Worm (Caenorhabditis elegans) whole organism, mixed stage, embryonic: ENCODE measurements around the gene T22F3.10.
A peak's percentile ranks its signal among the peaks of the same experiment; 100 is the strongest.

ENCODE experiments used
- M03D4.4 ChIP-seq: sonication (generic microtip); optimal IDR thresholded peaks from 2 replicates; lab custom pipeline; 2017; ENCODE audit warnings: mild to moderate bottlenecking, missing genetic modification characterization, missing compliant biosample characterization
- bed-3 ChIP-seq: fragments of 200-800 bp; sonication (Bioruptor generic); optimal IDR thresholded peaks from 3 replicates; lab custom pipeline; 2018; ENCODE audit warnings: mild to moderate bottlenecking, missing genetic modification characterization, moderate library complexity, missing compliant biosample characterization
- ceh-39 ChIP-seq: fragments of 150-350 bp; optimal IDR thresholded peaks from 2 replicates; lab custom pipeline; 2014; ENCODE audit warnings: missing biosample characterization, missing genetic modification characterization
- ceh-43 ChIP-seq: fragments of 200-800 bp; sonication (Bioruptor generic); optimal IDR thresholded peaks from 2 replicates; lab custom pipeline; 2018; ENCODE audit warnings: mild to moderate bottlenecking, missing genetic modification characterization, moderate library complexity, missing compliant biosample characterization
- ceh-83 ChIP-seq: fragments of 200-800 bp; sonication (Bioruptor generic); optimal IDR thresholded peaks from 2 replicates; lab custom pipeline; 2018; ENCODE audit warnings: mild to moderate bottlenecking, missing genetic modification characterization, missing compliant biosample characterization
- ces-1 ChIP-seq: fragments of 150-350 bp; optimal IDR thresholded peaks from 2 replicates; lab custom pipeline; 2014; ENCODE audit warnings: missing biosample characterization, missing genetic modification reagents, missing genetic modification characterization
- cnd-1 ChIP-seq: fragments of 200-800 bp; sonication (Bioruptor generic); optimal IDR thresholded peaks from 2 replicates; lab custom pipeline; 2018; ENCODE audit warnings: mild to moderate bottlenecking, missing genetic modification characterization, missing compliant biosample characterization
- drap-1 ChIP-seq: fragments of 200-800 bp; sonication (Bioruptor generic); optimal IDR thresholded peaks from 3 replicates; lab custom pipeline; 2018; ENCODE audit warnings: mild to moderate bottlenecking, missing genetic modification characterization, missing compliant biosample characterization
- elt-1 ChIP-seq: sonication (generic microtip); optimal IDR thresholded peaks from 2 replicates; lab custom pipeline; 2017; ENCODE audit warnings: missing genetic modification characterization, mild to moderate bottlenecking, missing compliant biosample characterization, antibody characterized with exemption, moderate library complexity, borderline replicate concordance; ENCODE audit not compliant: insufficient read depth
- elt-3 ChIP-seq: fragments of 150-350 bp; optimal IDR thresholded peaks from 2 replicates; lab custom pipeline; 2014; ENCODE audit warnings: missing biosample characterization, missing genetic modification characterization
- flh-1 ChIP-seq: fragments of 200-800 bp; sonication (Bioruptor generic); optimal IDR thresholded peaks from 2 replicates; lab custom pipeline; 2018; ENCODE audit warnings: mild to moderate bottlenecking, missing genetic modification characterization, moderate library complexity, missing compliant biosample characterization
- hlh-1 ChIP-seq: fragments of 150-350 bp; optimal IDR thresholded peaks from 2 replicates; lab custom pipeline; 2014; ENCODE audit warnings: missing biosample characterization, missing genetic modification reagents, missing genetic modification characterization
- lin-13 ChIP-seq: fragments of 150-350 bp; optimal IDR thresholded peaks from 2 replicates; lab custom pipeline; 2014; ENCODE audit warnings: missing biosample characterization, missing genetic modification characterization
- lin-32 ChIP-seq: fragments of 200-800 bp; sonication (Bioruptor generic); optimal IDR thresholded peaks from 2 replicates; lab custom pipeline; 2018; ENCODE audit warnings: mild to moderate bottlenecking, missing genetic modification characterization, missing compliant biosample characterization
- lsy-2 ChIP-seq: fragments of 150-350 bp; optimal IDR thresholded peaks from 2 replicates; lab custom pipeline; 2014; ENCODE audit warnings: missing biosample characterization, missing genetic modification characterization
- mab-5 ChIP-seq: fragments of 150-350 bp; optimal IDR thresholded peaks from 2 replicates; lab custom pipeline; 2014; ENCODE audit warnings: missing biosample characterization, missing genetic modification characterization
- mep-1 ChIP-seq: fragments of 150-350 bp; optimal IDR thresholded peaks from 2 replicates; lab custom pipeline; 2017; ENCODE audit warnings: missing biosample characterization, missing genetic modification reagents, missing genetic modification characterization, inconsistent platforms
- mls-2 ChIP-seq: sonication (generic microtip); optimal IDR thresholded peaks from 2 replicates; lab custom pipeline; 2016; ENCODE audit warnings: mild to moderate bottlenecking, missing genetic modification characterization, moderate library complexity, missing compliant biosample characterization
- nhr-12 ChIP-seq: fragments of 150-350 bp; optimal IDR thresholded peaks from 2 replicates; lab custom pipeline; 2014; ENCODE audit warnings: missing biosample characterization, missing genetic modification characterization
- nhr-2 ChIP-seq: fragments of 150-350 bp; optimal IDR thresholded peaks from 2 replicates; lab custom pipeline; 2014; ENCODE audit warnings: missing biosample characterization, missing genetic modification characterization
- nhr-237 ChIP-seq: fragments of 150-350 bp; optimal IDR thresholded peaks from 2 replicates; lab custom pipeline; 2014; ENCODE audit warnings: missing biosample characterization, missing genetic modification characterization
- nhr-28 ChIP-seq: fragments of 150-350 bp; optimal IDR thresholded peaks from 2 replicates; lab custom pipeline; 2014; ENCODE audit warnings: missing biosample characterization, missing genetic modification characterization
- nhr-76 ChIP-seq: sonication (generic microtip); optimal IDR thresholded peaks from 2 replicates; lab custom pipeline; 2017; ENCODE audit warnings: missing biosample characterization, missing genetic modification characterization
- pha-4 ChIP-seq: fragments of 150-350 bp; optimal IDR thresholded peaks from 2 replicates; lab custom pipeline; 2018; ENCODE audit warnings: missing biosample characterization, missing genetic modification reagents, missing genetic modification characterization
- sem-2 ChIP-seq: fragments of 200-800 bp; sonication (Bioruptor generic); optimal IDR thresholded peaks from 2 replicates; lab custom pipeline; 2018; ENCODE audit warnings: mild to moderate bottlenecking, missing genetic modification characterization, missing compliant biosample characterization
- snpc-4 ChIP-seq: fragments of 150-350 bp; optimal IDR thresholded peaks from 2 replicates; lab custom pipeline; 2014; ENCODE audit warnings: missing biosample characterization, missing genetic modification characterization
- sptf-1 ChIP-seq: sonication (generic microtip); optimal IDR thresholded peaks from 2 replicates; lab custom pipeline; 2017; ENCODE audit warnings: mild to moderate bottlenecking, missing genetic modification characterization, moderate library complexity, missing compliant biosample characterization
- tbx-8 ChIP-seq: fragments of 200-800 bp; sonication (Bioruptor generic); optimal IDR thresholded peaks from 2 replicates; lab custom pipeline; 2018; ENCODE audit warnings: mild to moderate bottlenecking, missing genetic modification characterization, moderate library complexity, missing compliant biosample characterization
- unc-120 ChIP-seq: sonication (generic microtip); optimal IDR thresholded peaks from 2 replicates; lab custom pipeline; 2017; ENCODE audit warnings: missing genetic modification characterization, missing compliant biosample characterization; ENCODE audit not compliant: poor library complexity, severe bottlenecking
- unc-39 ChIP-seq: fragments of 150-350 bp; optimal IDR thresholded peaks from 2 replicates; lab custom pipeline; 2014; ENCODE audit warnings: missing biosample characterization, missing genetic modification characterization
- unc-62 ChIP-seq: fragments of 150-350 bp; optimal IDR thresholded peaks from 2 replicates; lab custom pipeline; 2014; ENCODE audit warnings: missing biosample characterization, missing genetic modification reagents, missing genetic modification characterization
- zip-8 ChIP-seq: fragments of 150-350 bp; optimal IDR thresholded peaks from 2 replicates; lab custom pipeline; 2014; ENCODE audit warnings: missing biosample characterization, missing genetic modification characterization

The T22F3.10 gene

DNA sequence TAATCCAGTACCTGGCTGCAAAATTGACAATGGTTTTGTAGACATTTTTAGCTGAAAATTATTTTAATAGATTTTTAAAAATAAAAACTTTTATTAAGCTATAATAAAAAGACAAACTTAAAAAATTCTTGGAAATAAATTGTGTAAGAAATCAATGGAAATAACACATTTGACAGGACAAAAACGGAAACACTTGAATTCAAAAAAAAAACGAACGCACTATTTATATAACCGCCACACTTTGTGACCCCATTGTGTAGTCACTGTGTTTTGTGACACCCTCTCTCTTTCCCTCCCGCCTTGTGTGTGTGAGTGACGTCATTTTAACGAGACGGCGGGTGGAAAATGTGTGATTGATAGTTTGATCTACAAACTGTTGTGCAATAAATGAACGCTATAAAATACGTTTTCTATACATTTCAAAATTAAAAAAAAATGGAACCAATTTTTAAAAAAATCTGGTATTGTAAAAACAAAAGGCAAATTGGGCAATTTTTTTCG is 32.7 kb upstream of the T22F3.10 start, which contains the start of gene F59B1.8:
Gene F59B1.8 (minus strand): TSS at position 51 of the 501 bp plus-strand sequence.
- no peak for TF ChIP-seq ceh-43 (GFP tag; lab: Kevin White, UChicago)
- no peak for TF ChIP-seq unc-39 (tag; lab: Kevin White, UChicago)
- peak; percentile 45 for TF ChIP-seq nhr-2 (tag; lab: Kevin White, UChicago)
- no peak for TF ChIP-seq elt-3 (tag; lab: Kevin White, UChicago)
- peak; percentile 54 for TF ChIP-seq zip-8 (tag; lab: Kevin White, UChicago)
- peak; percentile 2 for TF ChIP-seq unc-62 (GFP tag; lab: Kevin White, UChicago)

ce11 chrV:3639873-3640272 is 28.3 kb upstream of the T22F3.10 start:
- no peak for TF ChIP-seq unc-39 (tag; lab: Kevin White, UChicago)
- TF ChIP-seq zip-8 (tag; lab: Kevin White, UChicago): no peak
- no peak for TF ChIP-seq elt-1 (tag; lab: Kevin White, UChicago)
- no peak for TF ChIP-seq nhr-28 (tag; lab: Kevin White, UChicago)
- TF ChIP-seq lin-13: no peak
- TF ChIP-seq drap-1 (GFP tag; lab: Kevin White, UChicago): no peak
- TF ChIP-seq mab-5: no peak
- TF ChIP-seq nhr-2 (tag; lab: Kevin White, UChicago): no peak
- TF ChIP-seq ceh-43 (GFP tag; lab: Kevin White, UChicago): no peak
- TF ChIP-seq sem-2 (GFP tag; lab: Kevin White, UChicago): no peak
- TF ChIP-seq nhr-237: no peak
- no peak for TF ChIP-seq snpc-4 (tag; lab: Kevin White, UChicago)
- no peak for TF ChIP-seq sptf-1 (tag; lab: Kevin White, UChicago)
- TF ChIP-seq ceh-83 (GFP tag; lab: Kevin White, UChicago): no peak
- TF ChIP-seq pha-4 (tag; lab: Kevin White, UChicago): no peak
- no peak for TF ChIP-seq nhr-76
- no peak for TF ChIP-seq ceh-39
- TF ChIP-seq flh-1 (GFP tag; lab: Kevin White, UChicago): no peak
- no peak for TF ChIP-seq bed-3
- TF ChIP-seq, all 35 proteins: peak for 0

ce11 chrV:3637086-3637485 is 25.5 kb upstream of the T22F3.10 start, which contains the start of gene srx-41:
srx-41 (minus strand) TSS chrV:3637186.
- no peak for TF ChIP-seq nhr-28 (tag; lab: Kevin White, UChicago)
- no peak for TF ChIP-seq pha-4 (tag; lab: Kevin White, UChicago)
- TF ChIP-seq zip-8 (tag; lab: Kevin White, UChicago): no peak
- TF ChIP-seq unc-62 (GFP tag; lab: Kevin White, UChicago): no peak
- no peak for TF ChIP-seq lsy-2 (tag; lab: Kevin White, UChicago)
- TF ChIP-seq unc-39 (tag; lab: Kevin White, UChicago): no peak
- no peak for TF ChIP-seq mab-5
- no peak for TF ChIP-seq nhr-76
- no peak for TF ChIP-seq ces-1 (GFP tag; lab: Kevin White, UChicago)
- TF ChIP-seq lin-32 (GFP tag; lab: Kevin White, UChicago): no peak
- no peak for TF ChIP-seq mep-1 (tag; lab: Kevin White, UChicago)
- TF ChIP-seq snpc-4 (tag; lab: Kevin White, UChicago): no peak
- TF ChIP-seq tbx-8: no peak
- no peak for TF ChIP-seq nhr-237
- no peak for TF ChIP-seq elt-3 (tag; lab: Kevin White, UChicago)
- no peak for TF ChIP-seq M03D4.4
- TF ChIP-seq mls-2 (tag; lab: Kevin White, UChicago): no peak
- TF ChIP-seq elt-1 (tag; lab: Kevin White, UChicago): no peak
- TF ChIP-seq drap-1 (GFP tag; lab: Kevin White, UChicago): no peak

ce11 chrV:3634293-3635016 is 22.9 kb upstream of the T22F3.10 start:
- no peak for TF ChIP-seq nhr-2 (tag; lab: Kevin White, UChicago)
- no peak for TF ChIP-seq elt-3 (tag; lab: Kevin White, UChicago)
- no peak for TF ChIP-seq nhr-12 (tag; lab: Kevin White, UChicago)
- no peak for TF ChIP-seq ceh-39
- TF ChIP-seq nhr-237: no peak
- TF ChIP-seq mep-1 (tag; lab: Kevin White, UChicago): no peak
- no peak for TF ChIP-seq lsy-2 (tag; lab: Kevin White, UChicago)
- no peak for TF ChIP-seq ceh-83 (GFP tag; lab: Kevin White, UChicago)
- TF ChIP-seq mab-5: no peak
- no peak for TF ChIP-seq ces-1 (GFP tag; lab: Kevin White, UChicago)
- no peak for TF ChIP-seq drap-1 (GFP tag; lab: Kevin White, UChicago)
- TF ChIP-seq unc-62 (GFP tag; lab: Kevin White, UChicago): no peak
- TF ChIP-seq cnd-1 (tag; lab: Kevin White, UChicago): no peak
- no peak for TF ChIP-seq lin-13
- TF ChIP-seq hlh-1: no peak
- TF ChIP-seq pha-4 (tag; lab: Kevin White, UChicago): no peak
- no peak for TF ChIP-seq lin-32 (GFP tag; lab: Kevin White, UChicago)
- no peak for TF ChIP-seq unc-120 (tag; lab: Kevin White, UChicago)
- TF ChIP-seq tbx-8: no peak
